Worm (Caenorhabditis elegans): ENCODE results near the gene ZK563.7.

Gene ZK563.7

ce11 chrX:3385362-3385761 is 5.1 kb downstream of the ZK563.7 start, which contains the start of gene acp-1:
Gene acp-1 (minus strand): TSS chrX:3385462.
- TF ChIP-seq ceh-16 (tag; optimal IDR thresholded peaks at IDR 0.05) (no peak), nhr-21 (tag; optimal IDR thresholded peaks at IDR 0.05) (no peak), sma-3 (GFP tag; optimal IDR thresholded peaks at IDR 0.05) (no peak), lin-11 (tag; optimal IDR thresholded peaks at IDR 0.05) (no peak), peb-1 (tag; optimal IDR thresholded peaks at IDR 0.05) (no peak), ceh-82 (tag; optimal IDR thresholded peaks at IDR 0.05) (no peak), mdl-1 (tag; optimal IDR thresholded peaks at IDR 0.05) (no peak), unc-62 (GFP tag; optimal IDR thresholded peaks at IDR 0.05) (no peak), Y55F3AM.14 (GFP tag; optimal IDR thresholded peaks at IDR 0.05) (no peak), skn-1 (tag; optimal IDR thresholded peaks at IDR 0.05) (no peak), mbf-1 (tag; optimal IDR thresholded peaks at IDR 0.05) (no peak)

ce11 chrX:3393562-3393961 is 13.3 kb downstream of the ZK563.7 start, which contains the start of gene slcf-2:
Gene slcf-2 (plus strand): TSS chrX:3393862.
- TF ChIP-seq lin-11 (tag; optimal IDR thresholded peaks at IDR 0.05) = no peak
- TF ChIP-seq egl-27 (tag; optimal IDR thresholded peaks at IDR 0.05) = no peak
- no peak for TF ChIP-seq ztf-11 (tag; optimal IDR thresholded peaks at IDR 0.05)
- no peak for TF ChIP-seq lin-13 (GFP tag; optimal IDR thresholded peaks at IDR 0.05)
- no peak for TF ChIP-seq nhr-6 (tag; optimal IDR thresholded peaks at IDR 0.05)
- TF ChIP-seq nhr-23 (tag; optimal IDR thresholded peaks at IDR 0.05) = no peak
- TF ChIP-seq dmd-4 (tag; optimal IDR thresholded peaks at IDR 0.05) = no peak
- no peak for TF ChIP-seq nhr-77 (tag; optimal IDR thresholded peaks at IDR 0.05)
- no peak for TF ChIP-seq nhr-129 (tag; optimal IDR thresholded peaks at IDR 0.05)
- TF ChIP-seq nhr-12 (tag; optimal IDR thresholded peaks at IDR 0.05) = no peak
- TF ChIP-seq elt-3 (tag; optimal IDR thresholded peaks at IDR 0.05) = no peak
- TF ChIP-seq ZK546.5 (tag; optimal IDR thresholded peaks at IDR 0.05) = no peak
- TF ChIP-seq nhr-21 (tag; optimal IDR thresholded peaks at IDR 0.05) = no peak
- TF ChIP-seq unc-55 (GFP tag; optimal IDR thresholded peaks at IDR 0.05) = no peak

ce11 chrX:3396735-3397134 is 16.5 kb downstream of the ZK563.7 start:
- TF ChIP-seq elt-1 (tag; optimal IDR thresholded peaks at IDR 0.05) (peak; percentile 19), nhr-11 (tag; optimal IDR thresholded peaks at IDR 0.05) (no peak)

- TF ChIP-seq R02D3.7 (tag; optimal IDR thresholded peaks at IDR 0.05) = no peak
These were observed 19.6 kb downstream of the ZK563.7 start, which contains the start of gene cht-1 for ce11 chrX:3399917-3400316. Gene cht-1 (minus strand): TSS chrX:3400017.

- TF ChIP-seq zag-1 (tag; optimal IDR thresholded peaks at IDR 0.05) (no peak), sma-3 (GFP tag; optimal IDR thresholded peaks at IDR 0.05) (no peak)
These were observed 20.1 kb downstream of the ZK563.7 start for ce11 chrX:3400387-3400786.

ce11 chrX:3401701-3402100 is 21.4 kb downstream of the ZK563.7 start, which contains the start of gene C04F6.9:
Gene C04F6.9 (plus strand): TSS chrX:3402001.
- TF ChIP-seq peb-1 (tag; optimal IDR thresholded peaks at IDR 0.05) = no peak

- TF ChIP-seq C34F6.9 (tag; optimal IDR thresholded peaks at IDR 0.05) (no peak), nhr-12 (tag; optimal IDR thresholded peaks at IDR 0.05) (no peak), fos-1 (tag; optimal IDR thresholded peaks at IDR 0.05) (no peak), nhr-25 (tag; optimal IDR thresholded peaks at IDR 0.05) (no peak), unc-62 (GFP tag; optimal IDR thresholded peaks at IDR 0.05) (no peak), nhr-23 (tag; optimal IDR thresholded peaks at IDR 0.05) (no peak), nhr-21 (tag; optimal IDR thresholded peaks at IDR 0.05) (no peak)
These were observed 22.9 kb downstream of the ZK563.7 start, which contains the start of gene vit-5 for ce11 chrX:3403195-3403594. Gene vit-5 (plus strand): TSS chrX:3403471.
